Fruit fly (Drosophila melanogaster) Kc167 (cell line): ENCODE measurements around the gene CG43922.

Experiments
- Sin3A ChIP-seq: fragments of >200 bp; optimal IDR thresholded peaks from 2 replicates; lab custom pipeline; 2018; ENCODE audit warnings: missing external identifiers
- psq ChIP-seq: fragments of >200 bp; optimal IDR thresholded peaks from 2 replicates; lab custom pipeline; 2017; ENCODE audit warnings: missing external identifiers
- ttk ChIP-seq: sonication (Bioruptor generic); optimal IDR thresholded peaks from 2 replicates; lab custom pipeline; 2017; ENCODE audit warnings: missing external identifiers

dm6 chr2L:6356134-6356533, 47.6 kb upstream of the CG43922 start:
- TF ChIP-seq ttk (no peak), Sin3A (lab: Kevin White, UChicago) (no peak), psq (lab: Kevin White, UChicago) (no peak)
